Worm (Caenorhabditis elegans) whole organism, L3 larva: ENCODE data around the gene clc-1.

Experiments used
- R02D3.7 ChIP-seq: fragments of 150-350 bp; optimal IDR thresholded peaks from 2 replicates; lab custom pipeline; 2014; ENCODE audit warnings: missing biosample characterization, missing genetic modification characterization
- ZK546.5 ChIP-seq: sonication (generic microtip); optimal IDR thresholded peaks from 2 replicates; lab custom pipeline; 2017; ENCODE audit warnings: missing biosample characterization, missing genetic modification characterization
- aly-2 ChIP-seq: fragments of 150-350 bp; optimal IDR thresholded peaks from 2 replicates; lab custom pipeline; 2014; ENCODE audit warnings: missing biosample characterization, missing genetic modification characterization
- ama-1 ChIP-seq: fragments of 150-350 bp; optimal IDR thresholded peaks from 2 replicates; lab custom pipeline; 2018
- daf-12 ChIP-seq: fragments of 150-350 bp; optimal IDR thresholded peaks from 2 replicates; lab custom pipeline; 2014; ENCODE audit warnings: missing biosample characterization, missing genetic modification reagents, missing genetic modification characterization
- egl-27 ChIP-seq: sonication (generic microtip); optimal IDR thresholded peaks from 4 replicates; lab custom pipeline; 2017; ENCODE audit warnings: missing biosample characterization, missing genetic modification reagents, missing genetic modification characterization
- egl-5 ChIP-seq: fragments of 150-350 bp; optimal IDR thresholded peaks from 2 replicates; lab custom pipeline; 2017; ENCODE audit warnings: missing biosample characterization, missing genetic modification reagents, missing genetic modification characterization, inconsistent platforms
- elt-1 ChIP-seq: fragments of 150-350 bp; optimal IDR thresholded peaks from 2 replicates; lab custom pipeline; 2014; ENCODE audit warnings: missing biosample characterization, missing genetic modification characterization
- elt-3 ChIP-seq, 3 experiments: fragments of 150-350 bp in 1 of 3; sonication (generic microtip) in 2 of 3; optimal IDR thresholded peaks; 2 replicates in 2 of 3; 4 replicates in 1 of 3; lab custom pipeline; 2014 to 2017; ENCODE audit warnings: missing biosample characterization in 3 of 3, missing genetic modification characterization in 3 of 3
- fkh-10 ChIP-seq: sonication (generic microtip); optimal IDR thresholded peaks from 2 replicates; lab custom pipeline; 2017; ENCODE audit warnings: missing biosample characterization, missing genetic modification reagents, missing genetic modification characterization
- fos-1 ChIP-seq: fragments of 150-350 bp; optimal IDR thresholded peaks from 2 replicates; lab custom pipeline; 2014; ENCODE audit warnings: missing biosample characterization, missing genetic modification characterization
- hmg-11 ChIP-seq: sonication (generic microtip); optimal IDR thresholded peaks from 2 replicates; lab custom pipeline; 2016; ENCODE audit warnings: missing genetic modification characterization, missing compliant biosample characterization
- lin-15B ChIP-seq: fragments of 150-350 bp; optimal IDR thresholded peaks from 2 replicates; lab custom pipeline; 2014; ENCODE audit warnings: missing biosample characterization, missing genetic modification characterization
- lin-39 ChIP-seq: fragments of 150-350 bp; optimal IDR thresholded peaks from 2 replicates; lab custom pipeline; 2018; ENCODE audit warnings: missing biosample characterization, missing genetic modification reagents, missing genetic modification characterization
- lsy-12 ChIP-seq: sonication (generic microtip); optimal IDR thresholded peaks from 2 replicates; lab custom pipeline; 2016; ENCODE audit warnings: mild to moderate bottlenecking, missing genetic modification characterization, missing compliant biosample characterization
- mdl-1 ChIP-seq: fragments of 150-350 bp; optimal IDR thresholded peaks from 2 replicates; lab custom pipeline; 2014; ENCODE audit warnings: missing biosample characterization, missing genetic modification characterization
- nfya-1 ChIP-seq: sonication (generic microtip); optimal IDR thresholded peaks from 2 replicates; lab custom pipeline; 2017; ENCODE audit warnings: missing genetic modification characterization, mild to moderate bottlenecking, missing compliant biosample characterization, antibody characterized with exemption, moderate library complexity; ENCODE audit not compliant: insufficient read depth
- nhr-12 ChIP-seq: fragments of 150-350 bp; optimal IDR thresholded peaks from 2 replicates; lab custom pipeline; 2014; ENCODE audit warnings: missing biosample characterization, missing genetic modification characterization
- nhr-23 ChIP-seq: fragments of 150-350 bp; optimal IDR thresholded peaks from 2 replicates; lab custom pipeline; 2014; ENCODE audit warnings: missing biosample characterization, missing genetic modification reagents, missing genetic modification characterization
- nhr-25 ChIP-seq: sonication (generic microtip); optimal IDR thresholded peaks from 2 replicates; lab custom pipeline; 2017; ENCODE audit warnings: missing biosample characterization, missing genetic modification characterization
- nhr-43 ChIP-seq: sonication (generic microtip); optimal IDR thresholded peaks from 2 replicates; lab custom pipeline; 2016; ENCODE audit warnings: mild to moderate bottlenecking, missing genetic modification characterization, missing compliant biosample characterization; ENCODE audit not compliant: poor library complexity, severe bottlenecking
- nhr-76 ChIP-seq: fragments of 150-350 bp; sonication (generic microtip); optimal IDR thresholded peaks from 5 replicates; lab custom pipeline; 2014; ENCODE audit warnings: missing biosample characterization, missing genetic modification characterization
- pha-4 ChIP-seq: fragments of 150-350 bp; optimal IDR thresholded peaks from 2 replicates; lab custom pipeline; 2014; ENCODE audit warnings: missing biosample characterization, missing genetic modification reagents, missing genetic modification characterization
- pqm-1 ChIP-seq: fragments of 150-350 bp; optimal IDR thresholded peaks from 2 replicates; lab custom pipeline; 2017; ENCODE audit warnings: missing biosample characterization, missing genetic modification characterization, inconsistent platforms
- sea-2 ChIP-seq: fragments of 150-350 bp; sonication (generic microtip); optimal IDR thresholded peaks from 4 replicates; lab custom pipeline; 2014; ENCODE audit warnings: missing biosample characterization, missing genetic modification reagents, missing genetic modification characterization
- snpc-4 ChIP-seq: fragments of 150-350 bp; optimal IDR thresholded peaks from 2 replicates; lab custom pipeline; 2014; ENCODE audit warnings: missing biosample characterization, missing genetic modification characterization
- tbx-2 ChIP-seq: sonication (generic microtip); optimal IDR thresholded peaks from 2 replicates; lab custom pipeline; 2016; ENCODE audit warnings: mild to moderate bottlenecking, missing genetic modification characterization, missing compliant biosample characterization
- unc-39 ChIP-seq: sonication (generic microtip); optimal IDR thresholded peaks from 4 replicates; lab custom pipeline; 2017; ENCODE audit warnings: missing biosample characterization, missing genetic modification characterization
- unc-62 ChIP-seq: fragments of 150-350 bp; sonication (generic microtip); optimal IDR thresholded peaks from 4 replicates; lab custom pipeline; 2014; ENCODE audit warnings: missing biosample characterization, missing genetic modification reagents, missing genetic modification characterization
- zag-1 ChIP-seq: fragments of 150-350 bp; optimal IDR thresholded peaks from 2 replicates; lab custom pipeline; 2014; ENCODE audit warnings: missing biosample characterization, missing genetic modification characterization
- ztf-11 ChIP-seq: fragments of 150-350 bp; optimal IDR thresholded peaks from 2 replicates; lab custom pipeline; 2014; ENCODE audit warnings: missing biosample characterization, missing genetic modification characterization

Gene clc-1

DNA sequence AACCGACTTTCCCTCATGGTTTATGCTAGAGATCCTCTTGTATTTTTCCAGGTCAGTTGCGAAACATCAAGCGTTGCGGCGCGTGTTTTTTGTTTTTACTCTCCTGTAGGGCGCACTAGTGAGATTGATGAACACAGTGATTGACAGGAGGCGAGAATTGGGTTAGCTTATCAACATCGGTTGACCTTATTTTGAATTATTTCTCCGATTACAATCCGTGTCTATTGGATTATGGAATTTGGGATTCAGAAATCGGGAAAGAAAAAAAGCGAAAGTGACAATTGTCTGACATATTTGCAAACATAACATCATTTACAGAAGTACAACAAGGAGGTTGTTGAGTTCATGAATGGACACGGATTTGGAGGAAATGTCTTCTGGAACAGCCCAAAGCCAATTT is 13.7 kb downstream of the clc-1 start:
- TF ChIP-seq egl-27 (tag; lab: Kevin White, UChicago) (no peak), unc-39 (no peak), elt-3 (tag; optimal IDR thresholded peaks at IDR 0.05; lab: Kevin White, UChicago) (peak in 1 of 3 experiments; percentile 26), nhr-23 (tag; lab: Kevin White, UChicago) (peak; percentile 96), nhr-43 (tag; lab: Kevin White, UChicago) (peak; percentile 14), ama-1 (lab: Kevin White, UChicago) (peak; percentile 65)

DNA sequence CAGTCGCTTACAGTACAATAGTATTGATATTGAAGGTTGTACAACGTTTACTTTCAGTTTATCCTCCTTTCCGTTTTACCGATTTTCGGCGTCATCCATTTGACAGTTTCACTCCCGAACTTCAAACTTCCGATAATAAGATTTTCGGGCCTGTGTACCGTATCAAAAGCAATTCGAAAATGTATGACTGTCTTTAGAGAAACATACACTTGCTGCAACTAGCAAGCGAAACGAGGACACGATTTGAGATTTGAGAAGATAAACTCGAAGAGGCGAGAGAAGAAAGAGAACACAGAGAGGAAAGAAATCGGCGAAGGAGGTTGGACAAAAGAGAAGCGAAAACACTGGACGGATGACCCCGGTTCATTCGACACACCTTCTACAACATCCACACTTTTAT is 14.7 kb downstream of the clc-1 start, which contains the start of gene lpr-5:
Gene lpr-5 (plus strand): TSS at position 220 of the 400 bp plus-strand sequence.
- no peak for TF ChIP-seq pha-4 (tag; lab: Kevin White, UChicago)
- peak; percentile 57 for TF ChIP-seq nhr-25 (tag; lab: Kevin White, UChicago)
- TF ChIP-seq elt-1 = peak; percentile 5
- TF ChIP-seq nhr-23 (tag; lab: Kevin White, UChicago) = peak; percentile 82
- peak; percentile 8 for TF ChIP-seq nhr-43 (tag; lab: Kevin White, UChicago)

DNA sequence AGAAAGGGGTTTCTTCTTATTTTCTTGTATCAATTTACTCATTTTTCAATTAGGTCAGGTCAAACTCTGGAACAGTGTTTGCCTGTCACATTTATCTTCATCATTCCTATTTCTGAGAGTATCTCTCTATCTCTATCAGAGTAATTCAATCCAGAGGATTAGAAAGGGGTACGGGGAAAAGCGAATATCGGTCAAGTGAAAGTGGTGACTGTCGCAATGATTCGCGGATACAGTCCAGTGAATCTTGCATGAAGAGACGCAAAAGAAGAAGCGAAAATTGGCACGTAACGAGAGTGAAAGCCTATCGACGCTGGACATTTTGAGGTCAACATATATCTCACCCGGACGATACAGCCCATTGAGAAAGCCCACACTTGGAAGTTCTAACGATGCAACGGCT is 17.6 kb downstream of the clc-1 start, which contains the start of gene lpr-4:
Gene lpr-4 (plus strand): TSS at position 328 of the 400 bp plus-strand sequence.
- no peak for TF ChIP-seq elt-3 (tag; optimal IDR thresholded peaks at IDR 0.05; lab: Kevin White, UChicago)
- no peak for TF ChIP-seq fkh-10 (GFP tag; lab: Kevin White, UChicago)
- TF ChIP-seq lin-39 = no peak
- TF ChIP-seq tbx-2 = no peak
- TF ChIP-seq sea-2 (GFP tag; lab: Kevin White, UChicago) = no peak
- peak; percentile 56 for TF ChIP-seq nhr-43 (tag; lab: Kevin White, UChicago)
- no peak for TF ChIP-seq mdl-1 (tag; lab: Kevin White, UChicago)
- peak; percentile 49 for TF ChIP-seq nhr-25 (tag; lab: Kevin White, UChicago)
- no peak for TF ChIP-seq fos-1 (tag; lab: Kevin White, UChicago)
- peak; percentile 60 for TF ChIP-seq unc-62
- no peak for TF ChIP-seq R02D3.7 (tag; lab: Kevin White, UChicago)
- peak; percentile 99 for TF ChIP-seq nhr-23 (tag; lab: Kevin White, UChicago)
- no peak for TF ChIP-seq lsy-12 (tag; lab: Kevin White, UChicago)

DNA sequence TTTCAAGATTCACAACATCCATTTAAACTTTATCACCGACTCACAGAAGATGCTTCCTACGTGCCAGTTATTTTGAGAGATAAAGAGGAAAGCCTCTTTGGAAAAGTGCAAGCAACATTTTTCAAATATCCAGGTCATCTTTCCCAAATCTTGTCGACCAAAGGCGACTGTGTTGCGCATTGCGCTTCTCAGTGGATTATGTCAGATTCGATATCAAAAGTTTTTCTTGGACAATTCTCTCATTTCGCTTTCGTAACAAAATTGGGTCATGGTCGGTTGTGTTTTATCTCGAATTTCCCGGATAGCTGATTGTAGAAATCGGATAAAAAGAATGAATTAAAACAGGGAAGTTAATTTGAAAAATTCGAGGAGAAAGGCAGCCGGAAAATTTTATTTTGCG is 20.0 kb downstream of the clc-1 start:
- TF ChIP-seq nhr-43 (tag; lab: Kevin White, UChicago) = peak; percentile 27
- peak; percentile 93 for TF ChIP-seq nhr-23 (tag; lab: Kevin White, UChicago)
- no peak for TF ChIP-seq elt-1

DNA sequence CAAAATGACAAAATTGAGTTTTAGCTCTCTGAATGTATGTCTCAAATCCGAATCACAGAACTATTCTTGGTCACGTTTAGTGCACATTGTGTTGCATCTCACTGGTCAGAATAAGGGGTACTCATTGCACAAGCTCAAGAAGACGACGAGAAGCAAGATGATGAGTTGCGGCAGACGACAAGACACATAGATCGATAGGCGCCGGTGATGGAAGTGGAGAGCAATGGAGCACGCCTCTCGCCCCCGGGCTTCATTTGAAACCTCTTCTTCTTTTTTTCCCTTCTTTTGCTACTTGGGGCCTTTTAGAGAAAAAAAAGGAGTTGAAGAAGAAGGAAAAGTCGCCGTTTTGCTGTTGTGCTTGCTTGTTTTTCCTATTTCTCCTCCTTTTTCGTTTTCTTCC is 21.1 kb downstream of the clc-1 start, which contains the start of gene apt-9:
Gene apt-9 (plus strand): TSS at position 194 of the 400 bp plus-strand sequence.
- no peak for TF ChIP-seq daf-12 (tag; lab: Kevin White, UChicago)
- no peak for TF ChIP-seq elt-3 (tag; optimal IDR thresholded peaks at IDR 0.05; lab: Kevin White, UChicago)
- peak; percentile 74 for TF ChIP-seq lin-39
- TF ChIP-seq ZK546.5 (tag; lab: Kevin White, UChicago) = no peak
- peak; percentile 62 for TF ChIP-seq nfya-1
- peak; percentile 9 for TF ChIP-seq snpc-4 (tag; lab: Kevin White, UChicago)
- TF ChIP-seq fos-1 (tag; lab: Kevin White, UChicago) = no peak
- TF ChIP-seq hmg-11 (tag; lab: Kevin White, UChicago) = peak; percentile 1
- TF ChIP-seq fkh-10 (GFP tag; lab: Kevin White, UChicago) = peak; percentile 57
- no peak for TF ChIP-seq pqm-1 (tag; lab: Kevin White, UChicago)
- no peak for TF ChIP-seq egl-27 (tag; lab: Kevin White, UChicago)
- TF ChIP-seq nhr-76 (tag; lab: Kevin White, UChicago) = no peak
- no peak for TF ChIP-seq aly-2 (tag; lab: Kevin White, UChicago)
- TF ChIP-seq unc-39 = no peak
- TF ChIP-seq nhr-23 (tag; lab: Kevin White, UChicago) = no peak
- TF ChIP-seq lin-15B (tag; lab: Kevin White, UChicago) = no peak
- no peak for TF ChIP-seq ama-1 (lab: Kevin White, UChicago)
- TF ChIP-seq R02D3.7 (tag; lab: Kevin White, UChicago) = no peak
- peak; percentile 2 for TF ChIP-seq egl-5 (tag; lab: Kevin White, UChicago)
- TF ChIP-seq ztf-11 (tag; lab: Kevin White, UChicago) = no peak
- TF ChIP-seq, all 47 proteins: peak for 6

DNA sequence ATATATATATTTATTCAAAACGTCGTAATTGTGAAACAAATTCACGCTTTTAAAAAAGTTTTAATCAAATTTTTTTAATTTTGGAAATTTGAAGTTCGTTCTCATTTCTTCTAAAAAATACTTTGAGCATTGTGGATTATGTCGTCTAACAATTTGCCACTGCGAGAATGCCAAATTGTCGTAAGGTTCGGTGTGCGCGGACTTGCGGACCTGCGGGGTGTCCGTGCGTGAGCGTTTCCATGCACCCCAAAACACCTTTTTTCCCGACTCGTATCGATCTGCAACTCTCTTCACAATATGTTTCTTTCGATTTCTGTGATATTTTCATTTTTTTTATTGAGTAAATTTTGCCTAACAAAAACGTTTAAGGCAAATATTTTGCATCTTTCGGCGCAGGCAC is 25.5 kb downstream of the clc-1 start:
- TF ChIP-seq unc-62 (no peak), nfya-1 (peak; percentile 10), nhr-12 (tag; lab: Kevin White, UChicago) (no peak), zag-1 (no peak)
